Fruit fly (Drosophila melanogaster) Kc167 (cell line): ENCODE measurements around the gene kud.

ENCODE experiments used
- Sin3A ChIP-seq: fragments of >200 bp; optimal IDR thresholded peaks from 2 replicates; lab custom pipeline; 2018; ENCODE audit warnings: missing external identifiers
- h ChIP-seq: fragments of >200 bp; optimal IDR thresholded peaks from 3 replicates; lab custom pipeline; 2018; ENCODE audit warnings: missing external identifiers
- psq ChIP-seq: fragments of >200 bp; optimal IDR thresholded peaks from 2 replicates; lab custom pipeline; 2017; ENCODE audit warnings: missing external identifiers

dm6 chr3L:16840540-16840939 lies 4.3 kb downstream of the kud start:
- no peak for TF ChIP-seq psq (lab: Kevin White, UChicago)
- TF ChIP-seq h (lab: Kevin White, UChicago), result no peak
- no peak for TF ChIP-seq Sin3A (lab: Kevin White, UChicago)
